Worm (Caenorhabditis elegans): ENCODE measurements around the gene C25E10.11.

ce11 chrV:9063134-9063533, 4.6 kb upstream of the C25E10.11 start:
- no peak for TF ChIP-seq unc-55 (GFP tag; optimal IDR thresholded peaks at IDR 0.05)
- TF ChIP-seq elt-2 (tag; optimal IDR thresholded peaks at IDR 0.05): no peak
- no peak for TF ChIP-seq ama-1 (optimal IDR thresholded peaks at IDR 0.05)
- no peak for TF ChIP-seq fkh-10 (GFP tag; optimal IDR thresholded peaks at IDR 0.05)
- TF ChIP-seq C38D4.7 (GFP tag; optimal IDR thresholded peaks at IDR 0.05): no peak
- TF ChIP-seq unc-3 (GFP tag; conservative IDR thresholded peaks at IDR 0.05): no peak
- TF ChIP-seq unc-3 (tag; optimal IDR thresholded peaks at IDR 0.05): no peak
- TF ChIP-seq fax-1 (tag; optimal IDR thresholded peaks at IDR 0.05): no peak
- TF ChIP-seq hlh-8 (tag; optimal IDR thresholded peaks at IDR 0.05): no peak
- TF ChIP-seq npax-4 (tag; optimal IDR thresholded peaks at IDR 0.05): no peak
- no peak for TF ChIP-seq K09A11.1 (tag; optimal IDR thresholded peaks at IDR 0.05; ENCODE audit: insufficient read depth)

All from whole organism, late embryonic.